Worm (Caenorhabditis elegans): ENCODE measurements around the gene kcmf-1.

The kcmf-1 gene

ce11 chrIII:7828576-7829461, at the start of gene kcmf-1, which contains the start of gene egl-45:
TSS of gene kcmf-1 (plus strand) at chrIII:7829411.
TSS of gene egl-45 (minus strand) at chrIII:7828626.
- TF ChIP-seq tag-97 (GFP tag; IDR thresholded peaks at IDR 0.05), result no peak
- TF ChIP-seq lin-39 (tag; optimal IDR thresholded peaks at IDR 0.05), result no peak
- TF ChIP-seq nhr-10 (tag; optimal IDR thresholded peaks at IDR 0.05), result no peak
- no peak for TF ChIP-seq nhr-11 (tag; optimal IDR thresholded peaks at IDR 0.05)
- TF ChIP-seq hlh-30 (tag; optimal IDR thresholded peaks at IDR 0.05; ENCODE audit: insufficient read depth), result peak; percentile 41
- no peak for TF ChIP-seq mxl-2 (GFP tag; conservative IDR thresholded peaks at IDR 0.05)
- TF ChIP-seq fos-1 (tag; optimal IDR thresholded peaks at IDR 0.05), result no peak
- no peak for TF ChIP-seq arid-1 (GFP tag; conservative IDR thresholded peaks at IDR 0.05)
- TF ChIP-seq ceh-28 (tag; optimal IDR thresholded peaks at IDR 0.05), result no peak
- TF ChIP-seq ama-1 (optimal IDR thresholded peaks at IDR 0.05), result peak; percentile 14
- no peak for TF ChIP-seq Y105C5A.15 (GFP tag; IDR thresholded peaks at IDR 0.05)
- no peak for TF ChIP-seq snpc-1.2 (GFP tag; IDR thresholded peaks at IDR 0.05)
- TF ChIP-seq hmg-1.1 (GFP tag; IDR thresholded peaks at IDR 0.05), result no peak
- TF ChIP-seq aly-2 (tag; optimal IDR thresholded peaks at IDR 0.05), result no peak
- no peak for TF ChIP-seq daf-16 (GFP tag; optimal IDR thresholded peaks at IDR 0.05)
- peak; percentile 40 for TF ChIP-seq daf-16 (tag; optimal IDR thresholded peaks at IDR 0.05)
- TF ChIP-seq dpl-1 (GFP tag; optimal IDR thresholded peaks at IDR 0.05), result peak; percentile 61
- no peak for TF ChIP-seq T26A8.4 (GFP tag; IDR thresholded peaks at IDR 0.05)
- peak; percentile 11 for TF ChIP-seq dve-1 (tag; optimal IDR thresholded peaks at IDR 0.05; ENCODE audit: insufficient read depth)
- no peak for TF ChIP-seq mdt-29 (GFP tag; IDR thresholded peaks at IDR 0.05)
- no peak for TF ChIP-seq aha-1 (tag)
- TF ChIP-seq nhr-77 (tag; optimal IDR thresholded peaks at IDR 0.05), result no peak
- no peak for TF ChIP-seq zag-1 (tag; optimal IDR thresholded peaks at IDR 0.05)
- peak in 1 of 2 experiments; percentile 65 for TF ChIP-seq lsy-2 (tag; optimal IDR thresholded peaks at IDR 0.05)
- TF ChIP-seq unc-130 (GFP tag; optimal IDR thresholded peaks at IDR 0.05), result no peak

ce11 chrIII:7780566-7781238, 48.5 kb upstream of the kcmf-1 start:
- no peak for TF ChIP-seq zfp-2 (tag; optimal IDR thresholded peaks at IDR 0.05)
- no peak for TF ChIP-seq dmd-8 (GFP tag; IDR thresholded peaks at IDR 0.05)
- peak in 1 of 2 experiments; percentile 14 for TF ChIP-seq lsy-2 (tag; optimal IDR thresholded peaks at IDR 0.05)
- no peak for TF ChIP-seq aly-2 (tag; optimal IDR thresholded peaks at IDR 0.05)
- TF ChIP-seq saeg-2 (GFP tag; IDR thresholded peaks at IDR 0.05), result no peak
- TF ChIP-seq mxl-3 (GFP tag; optimal IDR thresholded peaks at IDR 0.05), result no peak
- TF ChIP-seq ceh-20 (GFP tag; IDR thresholded peaks at IDR 0.05), result 0 out of 2 replicates have a peak, but pooled peaks have one; percentile 24
- no peak for TF ChIP-seq R02D3.7 (tag; optimal IDR thresholded peaks at IDR 0.05)
- no peak for TF ChIP-seq nhr-111 (GFP tag; optimal IDR thresholded peaks at IDR 0.05)
- TF ChIP-seq lin-1 (GFP tag; IDR thresholded peaks at IDR 0.05), result no peak
- TF ChIP-seq F10B5.3 (tag; optimal IDR thresholded peaks at IDR 0.05), result no peak
- TF ChIP-seq D1046.2 (GFP tag; IDR thresholded peaks at IDR 0.05), result no peak
- TF ChIP-seq F44E2.7 (GFP tag; IDR thresholded peaks at IDR 0.05), result no peak
- TF ChIP-seq ceh-44 (GFP tag; IDR thresholded peaks at IDR 0.05), result no peak

ce11 chrIII:7783354-7783753, 45.9 kb upstream of the kcmf-1 start, which contains the start of gene mab-5:
TSS of gene mab-5 (minus strand) at chrIII:7783454.
- TF ChIP-seq zip-11 (GFP tag; IDR thresholded peaks at IDR 0.05), result no peak
- TF ChIP-seq pha-4 (GFP tag; IDR thresholded peaks at IDR 0.05), result no peak
- TF ChIP-seq pha-4 (tag; optimal IDR thresholded peaks at IDR 0.05), result no peak
- no peak for TF ChIP-seq nhr-42 (GFP tag; IDR thresholded peaks at IDR 0.05)
- TF ChIP-seq Y75B8A.6 (GFP tag; IDR thresholded peaks at IDR 0.05), result no peak
- no peak for TF ChIP-seq ctbp-1 (GFP tag; IDR thresholded peaks at IDR 0.05)

All from whole organism, L4 larva.